Fruit fly (Drosophila melanogaster) whole organism, prepupa: Measurements from ENCODE around the gene CG43658.

Experiments
- CG3919 ChIP-seq: fragments of 200-800 bp; sonication (Bioruptor generic); optimal IDR thresholded peaks from 3 replicates; lab custom pipeline; 2016; ENCODE audit warnings: missing biosample characterization, missing genetic modification characterization
- Hr38 ChIP-seq: sonication (Bioruptor generic); optimal IDR thresholded peaks from 2 replicates; lab custom pipeline; 2016; ENCODE audit warnings: missing biosample characterization, missing genetic modification characterization
- pdm3 ChIP-seq: fragments of 200-800 bp; sonication (Bioruptor generic); optimal IDR thresholded peaks from 3 replicates; lab custom pipeline; 2016; ENCODE audit warnings: missing biosample characterization, missing genetic modification characterization

dm6 chrX:17473879-17474278, 87.1 kb downstream of the CG43658 start:
- TF ChIP-seq CG3919 (GFP tag; lab: Kevin White, UChicago) = peak; percentile 30
- TF ChIP-seq Hr38 = no peak
- TF ChIP-seq pdm3 = peak; percentile 38
